Fruit fly (Drosophila melanogaster) whole organism, prepupa: ENCODE results near the gene GstD8.

ENCODE experiments used
- CG11294 ChIP-seq: fragments of 200-800 bp; sonication (Bioruptor generic); IDR thresholded peaks from 2 replicates; pipeline ENCODE4 v1.3.6; 2022; ENCODE audit warnings: missing biosample characterization, missing genetic modification characterization
- CG6854 ChIP-seq: fragments of 200-800 bp; sonication (Bioruptor generic); optimal IDR thresholded peaks from 2 replicates; lab custom pipeline; 2017; ENCODE audit warnings: missing biosample characterization, mild to moderate bottlenecking, missing genetic modification characterization
- Sox14 ChIP-seq: fragments of 200-800 bp; sonication (Bioruptor generic); optimal IDR thresholded peaks from 3 replicates; lab custom pipeline; 2016; ENCODE audit warnings: missing biosample characterization, missing genetic modification characterization
- svp ChIP-seq: fragments of 200-800 bp; sonication (Bioruptor generic); peaks from one replicate; lab custom pipeline; 2016; ENCODE audit warnings: missing biosample characterization, missing genetic modification characterization

Gene GstD8

dm6 chr3R:12426310-12426653, 46.5 kb downstream of the GstD8 start, which contains the start of gene NANS:
Gene NANS, plus strand, starts transcription at chr3R:12426578.
- peak; percentile 17 for TF ChIP-seq CG6854
- no peak for TF ChIP-seq svp (GFP tag; lab: Kevin White, UChicago)

- peak; percentile 17 for TF ChIP-seq Sox14 (GFP tag; lab: Kevin White, UChicago)
- TF ChIP-seq CG11294: no peak
Observed at dm6 chr3R:12429120-12429610, 49.4 kb downstream of the GstD8 start, which contains the start of the genes CG5641 and CG5245. Gene CG5641, minus strand, starts transcription at chr3R:12429282. Gene CG5245, plus strand, starts transcription at chr3R:12429560.
